Worm (Caenorhabditis elegans): ENCODE results near the gene skr-14.
A peak's percentile ranks its signal among the peaks of the same experiment; 100 is the strongest.

Gene skr-14

DNA sequence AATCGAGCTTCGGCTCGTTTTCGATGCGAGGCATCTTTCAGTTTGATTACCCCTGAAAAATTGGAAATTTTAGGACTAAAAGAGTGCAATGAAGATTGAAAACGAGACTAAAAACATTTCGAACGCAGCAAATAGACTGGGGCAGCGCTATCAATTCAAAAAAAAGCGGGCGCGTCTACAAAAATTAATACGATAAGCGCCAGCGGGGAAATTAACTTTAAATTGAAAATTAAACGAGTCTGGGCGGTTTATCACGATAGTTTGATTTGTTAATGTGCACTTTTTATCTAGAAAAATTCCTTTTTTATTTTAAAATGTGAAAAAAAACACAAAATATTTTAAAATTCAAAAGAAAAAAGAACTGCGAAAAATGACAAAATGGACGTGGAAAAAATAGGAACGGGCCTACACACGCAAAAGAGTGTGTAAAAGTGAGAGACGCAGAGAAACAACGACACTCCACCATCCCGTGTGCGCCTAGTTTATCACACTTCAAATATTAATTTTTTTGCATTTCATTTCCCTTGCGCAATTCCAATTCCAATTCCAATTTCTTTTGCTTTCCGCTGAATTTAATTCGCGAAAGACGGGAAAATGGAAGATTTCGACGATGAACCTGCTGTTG is 50.0 kb downstream of the skr-14 start, which contains the start of the genes gmpr-1 and fipp-1 (continued):
- peak; percentile 71 for TF ChIP-seq tbx-2 (tag; optimal IDR thresholded peaks at IDR 0.05)
- TF ChIP-seq jun-1 (tag; optimal IDR thresholded peaks at IDR 0.05) = peak; percentile 33
- TF ChIP-seq zag-1 (tag; optimal IDR thresholded peaks at IDR 0.05) = no peak
- TF ChIP-seq lin-13 (GFP tag; optimal IDR thresholded peaks at IDR 0.05) = no peak
- TF ChIP-seq nhr-28 (tag; optimal IDR thresholded peaks at IDR 0.05) = no peak
- peak; percentile 74 for TF ChIP-seq rnt-1 (tag; optimal IDR thresholded peaks at IDR 0.05)
- TF ChIP-seq aha-1 (tag; optimal IDR thresholded peaks at IDR 0.05) = no peak
- TF ChIP-seq alr-1 (tag; optimal IDR thresholded peaks at IDR 0.05; ENCODE audit: borderline replicate concordance) = no peak
- TF ChIP-seq fos-1 (tag; optimal IDR thresholded peaks at IDR 0.05) = no peak
- peak; percentile 55 for TF ChIP-seq C16A3.4 (tag; optimal IDR thresholded peaks at IDR 0.05)
- no peak for TF ChIP-seq nhr-11 (tag; optimal IDR thresholded peaks at IDR 0.05)
- peak; percentile 22 for TF ChIP-seq elt-2 (tag; optimal IDR thresholded peaks at IDR 0.05)
- TF ChIP-seq nhr-12 (tag; optimal IDR thresholded peaks at IDR 0.05) = no peak
- TF ChIP-seq pax-3 (tag; optimal IDR thresholded peaks at IDR 0.05) = no peak
- no peak for TF ChIP-seq Y116A8C.19 (tag; optimal IDR thresholded peaks at IDR 0.05; ENCODE audit: borderline replicate concordance)
- no peak for TF ChIP-seq hlh-17 (GFP tag; optimal IDR thresholded peaks at IDR 0.05; ENCODE audit: borderline replicate concordance)
- peak; percentile 67 for TF ChIP-seq grh-1 (GFP tag; IDR thresholded peaks at IDR 0.05)
- TF ChIP-seq nhr-76 (tag; optimal IDR thresholded peaks at IDR 0.05) = no peak
- TF ChIP-seq efl-1 (optimal IDR thresholded peaks at IDR 0.05) = peak; percentile 83 to 84
- TF ChIP-seq efl-1 (GFP tag; optimal IDR thresholded peaks at IDR 0.05 in 1 of 2) = peak; percentile 77 to 97
- no peak for TF ChIP-seq ama-1 (optimal IDR thresholded peaks at IDR 0.05)
- no peak for TF ChIP-seq fkh-4 (tag; optimal IDR thresholded peaks at IDR 0.05; ENCODE audit: borderline replicate concordance)
- TF ChIP-seq mep-1 (tag; optimal IDR thresholded peaks at IDR 0.05) = peak; percentile 74
- no peak for TF ChIP-seq lin-14 (GFP tag; optimal IDR thresholded peaks at IDR 0.05)
- TF ChIP-seq unc-130 (tag; optimal IDR thresholded peaks at IDR 0.05) = no peak
- TF ChIP-seq fkh-8 (tag; optimal IDR thresholded peaks at IDR 0.05) = peak; percentile 1
- TF ChIP-seq efl-3 (GFP tag; optimal IDR thresholded peaks at IDR 0.05) = no peak
- TF ChIP-seq nhr-19 (GFP tag; conservative IDR thresholded peaks at IDR 0.05) = peak; percentile 70
- peak; percentile 86 for TF ChIP-seq snu-23 (GFP tag; optimal IDR thresholded peaks at IDR 0.05)
- peak; percentile 69 for TF ChIP-seq lin-39 (tag; optimal IDR thresholded peaks at IDR 0.05)
- peak; percentile 81 for TF ChIP-seq nhr-71 (tag; optimal IDR thresholded peaks at IDR 0.05)
- TF ChIP-seq swsn-7 (tag; optimal IDR thresholded peaks at IDR 0.05) = peak; percentile 77
- no peak for TF ChIP-seq ces-1 (GFP tag; optimal IDR thresholded peaks at IDR 0.05)

Measured in whole organism, L1 larva.